Worm (Caenorhabditis elegans): Measurements from ENCODE around the gene ZC317.7.

- TF ChIP-seq ztf-29 (GFP tag; IDR thresholded peaks at IDR 0.05) (no peak), T22C8.4 (GFP tag; IDR thresholded peaks at IDR 0.05) (no peak)
Measured at ce11 chrV:5433020-5433419, 37.8 kb downstream of the ZC317.7 start, which contains the start of gene acl-6.

Measured in whole organism, midembryonic.